Fruit fly (Drosophila melanogaster) S2 (cell line): ENCODE data around the gene CG13097.

ENCODE experiments used
- CG8478 ChIP-seq: fragments of >200 bp; optimal IDR thresholded peaks from 2 replicates; lab custom pipeline; 2018
- CTCF ChIP-seq, 2 experiments: fragments of >200 bp; optimal IDR thresholded peaks; 2 replicates each; lab custom pipeline; 2018

CG13097 gene

DNA sequence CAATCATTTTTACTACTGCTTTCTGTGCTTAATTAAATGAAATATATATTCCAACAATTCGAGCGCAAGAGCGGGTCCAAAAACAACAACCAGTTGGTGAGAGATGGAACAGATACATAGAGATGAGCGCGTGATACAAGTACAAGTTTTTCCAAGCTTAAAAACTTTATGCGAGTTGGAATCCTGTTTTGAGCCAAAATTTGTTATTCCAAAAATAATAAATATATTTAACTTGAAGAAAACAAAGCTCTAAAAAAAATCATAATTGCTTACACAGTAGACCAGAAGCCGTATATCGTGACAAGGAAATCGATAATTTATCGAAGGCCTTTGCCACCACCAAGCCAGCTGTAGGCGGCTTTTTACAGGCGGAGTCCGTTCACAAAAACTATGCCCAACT is at the start of gene CG13097, which contains the start of gene PIG-U:
Gene CG13097, minus strand, starts transcription at position 121 of the 400 bp plus-strand sequence.
Gene PIG-U, plus strand, starts transcription at position 349 of the 400 bp plus-strand sequence.
- no peak for TF ChIP-seq CG8478 (lab: Kevin White, UChicago)

DNA sequence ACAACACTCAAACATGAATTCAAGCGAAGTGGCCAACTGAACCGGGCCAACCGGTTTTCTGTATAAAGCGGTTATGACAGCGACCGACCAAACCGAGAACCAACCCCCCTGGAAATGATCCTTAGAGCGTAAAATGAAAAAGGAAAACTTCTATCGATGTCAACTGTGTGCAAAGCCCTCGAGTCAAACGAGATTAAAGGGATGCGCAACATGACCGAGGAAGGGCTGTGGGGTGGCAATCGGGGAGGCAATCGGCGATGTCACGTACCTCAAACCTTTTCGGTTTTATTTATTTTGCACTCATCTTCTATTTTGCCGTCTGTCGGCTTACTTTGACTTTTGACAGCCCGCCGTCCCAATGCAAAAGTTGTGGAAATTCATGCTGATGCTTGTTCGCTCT is 41.5 kb upstream of the CG13097 start:
- TF ChIP-seq CTCF (optimal IDR thresholded peaks at IDR 0.05; lab: Kevin White, UChicago) (no peak), CG8478 (lab: Kevin White, UChicago) (no peak)

DNA sequence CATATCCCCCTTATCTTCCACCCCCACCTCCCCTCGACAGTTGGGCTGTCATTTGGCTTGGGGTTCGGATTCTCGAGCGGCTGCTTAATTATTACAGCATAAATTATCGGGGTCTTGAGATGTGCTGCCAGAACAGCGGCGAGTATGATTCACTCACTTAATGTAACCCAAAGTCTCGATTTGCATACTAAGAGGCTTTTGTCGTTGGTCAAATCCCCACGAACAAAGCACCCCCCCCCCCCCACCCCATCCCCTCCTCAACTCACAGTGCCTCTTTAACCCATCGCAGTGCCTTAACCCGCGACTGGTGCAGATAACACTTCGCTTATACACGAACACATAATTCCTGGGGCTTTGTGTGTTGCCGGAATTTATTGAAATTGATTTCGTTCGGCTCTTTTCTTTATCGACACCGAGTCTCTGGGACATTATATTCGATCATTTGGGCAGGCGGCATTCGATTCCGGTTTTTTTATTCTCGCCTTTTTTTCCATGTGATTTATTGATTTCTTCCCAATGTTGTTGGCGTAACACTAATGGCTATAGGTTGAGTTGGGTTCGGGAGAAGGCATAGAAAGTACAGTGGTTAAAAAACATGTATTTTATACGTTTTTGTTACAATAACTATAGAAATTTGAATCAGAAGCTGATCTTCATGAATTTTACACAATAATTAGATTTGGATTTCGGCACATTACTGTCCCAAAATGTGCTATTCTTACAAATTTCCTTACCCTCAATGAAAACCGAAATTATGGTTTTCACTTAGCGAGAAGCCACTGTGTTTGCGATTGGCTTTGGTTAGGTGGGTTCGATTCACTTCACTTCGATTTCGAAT is 39.3 kb upstream of the CG13097 start:
- TF ChIP-seq CTCF (optimal IDR thresholded peaks at IDR 0.05; lab: Kevin White, UChicago) (no peak), CG8478 (lab: Kevin White, UChicago) (no peak)

DNA sequence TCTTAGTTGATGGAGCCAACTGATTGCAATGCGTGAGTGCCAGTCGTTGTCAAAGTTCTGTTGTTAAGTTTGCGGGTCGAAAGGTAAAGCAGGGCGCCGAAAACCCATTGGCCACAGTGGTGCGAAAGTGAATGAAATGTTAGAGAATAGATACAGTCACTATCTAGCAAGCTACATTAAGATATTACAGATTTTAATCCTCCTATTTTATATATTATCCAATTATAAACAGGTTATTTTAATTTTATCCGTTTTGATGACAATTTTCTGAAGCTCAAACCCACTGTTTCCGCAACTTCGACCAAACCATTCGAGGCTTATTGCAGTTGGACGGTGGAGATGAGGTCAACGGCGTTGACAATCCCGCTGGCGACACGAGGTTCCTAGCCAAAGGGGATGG is 37.8 kb upstream of the CG13097 start:
- no peak for TF ChIP-seq CTCF (optimal IDR thresholded peaks at IDR 0.05; lab: Kevin White, UChicago)
- no peak for TF ChIP-seq CG8478 (lab: Kevin White, UChicago)

DNA sequence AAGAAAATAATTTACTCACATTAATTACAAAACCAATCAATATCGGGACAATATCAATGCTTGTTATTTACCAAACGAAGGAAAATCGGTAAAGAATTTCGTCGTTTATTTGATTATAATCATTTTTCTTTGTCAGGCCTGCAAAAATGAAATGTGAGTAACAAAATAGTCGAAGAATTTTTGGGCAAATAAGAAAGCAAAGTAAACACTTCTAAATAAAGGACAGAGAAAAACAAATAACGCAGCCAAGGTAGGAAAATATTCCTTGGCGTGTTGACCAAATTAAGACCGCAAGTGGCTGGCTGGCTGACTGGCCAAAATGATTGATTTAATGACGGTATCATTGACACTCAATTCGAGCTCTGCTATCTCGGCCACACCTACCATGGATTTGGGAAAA is 33.5 kb upstream of the CG13097 start:
- TF ChIP-seq CG8478 (lab: Kevin White, UChicago) (no peak), CTCF (optimal IDR thresholded peaks at IDR 0.05; lab: Kevin White, UChicago) (no peak)

DNA sequence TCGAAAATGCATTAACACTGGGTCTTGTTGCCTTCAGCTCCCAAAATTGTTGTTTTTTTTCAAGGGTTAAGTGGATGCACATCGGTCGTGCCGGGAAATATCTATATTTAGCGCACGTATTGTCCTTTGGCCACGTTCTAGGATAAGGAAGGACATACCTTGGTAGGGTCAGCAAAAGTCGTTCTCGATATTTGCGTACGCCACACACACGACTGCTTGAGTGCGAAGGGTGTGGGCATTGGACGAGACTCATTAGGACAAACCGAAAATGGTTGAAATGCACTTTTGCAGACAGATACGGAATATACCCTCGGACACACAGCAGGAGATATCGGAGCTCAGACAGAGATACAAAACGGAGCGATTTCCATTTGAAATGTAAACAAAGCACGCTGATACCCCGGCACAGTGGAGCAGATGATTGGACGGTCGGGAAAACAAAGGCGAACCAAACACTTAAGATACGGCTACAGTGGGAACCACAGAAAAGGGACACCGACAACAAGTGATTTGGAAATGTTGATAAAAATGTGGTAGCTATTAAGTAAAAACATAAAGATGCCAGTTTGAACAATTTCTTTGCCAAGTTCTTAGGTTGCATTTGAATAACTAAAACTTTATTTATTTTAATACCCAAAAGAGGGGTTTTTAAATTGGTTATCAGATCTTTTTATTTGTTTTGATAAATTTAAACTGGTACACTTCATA is 30.9 kb upstream of the CG13097 start:
- no peak for TF ChIP-seq CTCF (optimal IDR thresholded peaks at IDR 0.05; lab: Kevin White, UChicago)
- TF ChIP-seq CG8478 (lab: Kevin White, UChicago), result no peak

DNA sequence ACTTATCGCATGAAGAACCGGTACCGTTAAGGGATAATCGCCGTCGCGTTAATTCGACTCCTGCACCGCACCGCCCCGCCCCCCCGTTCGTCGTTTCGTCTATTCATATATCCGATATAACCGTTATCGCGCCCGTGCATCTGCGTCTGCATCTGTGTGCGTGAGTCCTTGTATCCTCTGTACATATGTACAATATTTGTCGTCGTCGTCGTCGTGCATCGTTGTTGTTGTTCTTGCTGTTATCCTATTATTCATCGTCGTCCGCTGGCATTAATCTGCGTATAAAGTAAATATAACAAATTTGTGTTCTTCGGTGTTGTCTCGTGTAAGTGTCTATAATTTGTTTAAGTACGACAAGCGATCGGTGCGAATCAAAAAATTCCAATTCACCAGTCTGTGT is 30.0 kb upstream of the CG13097 start:
- TF ChIP-seq CG8478 (lab: Kevin White, UChicago), result no peak
- no peak for TF ChIP-seq CTCF (optimal IDR thresholded peaks at IDR 0.05; lab: Kevin White, UChicago)

DNA sequence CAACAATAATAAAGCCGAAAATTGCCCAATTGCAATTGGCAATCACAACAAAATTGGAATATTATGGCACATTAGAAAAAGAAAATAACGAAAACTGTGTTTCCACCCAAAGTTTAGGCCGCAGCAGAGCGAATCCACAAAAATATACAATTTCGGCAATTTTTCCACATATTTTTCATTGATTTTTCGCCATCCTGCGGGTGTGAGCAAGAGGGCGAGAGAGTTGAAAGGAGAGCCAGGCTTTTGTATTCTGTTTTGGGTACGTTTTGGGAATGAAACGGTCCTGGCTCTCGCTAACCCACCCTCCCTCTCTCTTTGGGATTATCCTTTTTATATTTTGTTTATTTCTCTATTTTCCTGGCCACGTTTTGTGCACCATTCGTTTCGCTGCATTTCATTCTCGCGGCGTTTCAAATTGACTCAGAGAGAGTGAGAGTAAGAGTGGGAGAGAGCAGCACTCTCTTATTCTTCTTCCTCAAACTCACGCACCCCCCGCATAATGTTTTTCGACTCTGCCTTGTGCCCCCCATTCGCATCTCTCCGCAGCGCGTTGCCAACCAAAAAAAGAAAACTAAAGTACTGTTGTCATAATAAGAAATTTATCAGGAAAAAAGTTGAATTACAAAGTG is 29.2 kb upstream of the CG13097 start:
- TF ChIP-seq CTCF (optimal IDR thresholded peaks at IDR 0.05; lab: Kevin White, UChicago) (no peak), CG8478 (lab: Kevin White, UChicago) (no peak)

DNA sequence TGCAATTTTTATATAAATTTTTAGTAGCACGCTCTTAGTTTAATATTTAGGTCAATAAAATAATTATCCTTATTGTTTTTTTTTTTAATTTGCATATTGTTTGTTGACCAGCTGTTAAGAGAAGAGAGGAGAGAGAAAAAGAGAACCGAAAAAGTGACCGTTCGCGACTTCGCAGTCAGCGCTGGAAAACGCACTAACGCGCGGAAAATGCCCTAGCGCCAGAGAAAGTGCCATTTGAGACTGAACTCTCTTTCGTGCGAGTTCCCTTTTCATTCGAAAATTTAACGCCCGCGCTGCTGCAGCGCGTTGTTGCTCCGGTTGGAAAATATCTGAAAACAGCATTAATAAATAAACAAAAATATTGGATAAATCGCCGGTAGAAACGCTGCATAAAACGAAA is 28.4 kb upstream of the CG13097 start:
- TF ChIP-seq CG8478 (lab: Kevin White, UChicago) (no peak), CTCF (optimal IDR thresholded peaks at IDR 0.05; lab: Kevin White, UChicago) (peak in 1 of 2 experiments; percentile 18)

DNA sequence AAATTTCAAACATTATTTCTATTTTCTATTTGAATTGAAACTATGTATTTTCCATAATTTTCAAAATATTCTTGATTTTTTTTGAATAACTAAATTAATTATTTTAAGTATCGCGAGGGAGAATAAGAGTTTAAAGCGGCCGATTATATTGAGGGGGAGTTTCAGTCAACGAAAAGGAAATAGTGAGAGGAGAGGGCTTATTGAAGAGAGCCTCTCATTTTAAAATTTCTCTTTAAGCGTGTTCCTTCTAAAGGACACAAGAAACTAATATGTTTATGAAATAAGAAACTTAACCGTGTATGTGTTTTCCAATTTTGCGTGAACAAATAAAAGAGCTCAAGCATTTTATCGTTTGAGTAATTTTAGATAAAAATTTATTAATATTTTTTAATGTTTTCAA is 28.0 kb upstream of the CG13097 start:
- TF ChIP-seq CG8478 (lab: Kevin White, UChicago) (no peak), CTCF (optimal IDR thresholded peaks at IDR 0.05; lab: Kevin White, UChicago) (no peak)

DNA sequence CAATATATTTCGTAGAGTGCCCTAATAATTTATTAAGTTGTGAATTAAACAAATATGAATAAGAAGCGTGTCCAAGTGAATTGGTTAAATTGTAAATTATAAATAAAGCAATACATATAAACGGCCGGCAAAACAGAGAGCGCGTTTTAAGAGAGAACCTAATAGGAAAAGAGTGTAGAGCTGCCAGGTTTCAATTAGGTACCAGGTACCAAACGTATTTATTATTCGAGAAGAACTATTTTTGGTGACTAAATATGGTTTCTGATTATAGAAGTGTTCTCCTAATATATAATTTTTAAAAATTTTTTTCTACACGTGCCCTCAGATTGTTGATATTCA is 27.5 kb upstream of the CG13097 start:
- TF ChIP-seq CG8478 (lab: Kevin White, UChicago) (no peak), CTCF (optimal IDR thresholded peaks at IDR 0.05; lab: Kevin White, UChicago) (no peak)

DNA sequence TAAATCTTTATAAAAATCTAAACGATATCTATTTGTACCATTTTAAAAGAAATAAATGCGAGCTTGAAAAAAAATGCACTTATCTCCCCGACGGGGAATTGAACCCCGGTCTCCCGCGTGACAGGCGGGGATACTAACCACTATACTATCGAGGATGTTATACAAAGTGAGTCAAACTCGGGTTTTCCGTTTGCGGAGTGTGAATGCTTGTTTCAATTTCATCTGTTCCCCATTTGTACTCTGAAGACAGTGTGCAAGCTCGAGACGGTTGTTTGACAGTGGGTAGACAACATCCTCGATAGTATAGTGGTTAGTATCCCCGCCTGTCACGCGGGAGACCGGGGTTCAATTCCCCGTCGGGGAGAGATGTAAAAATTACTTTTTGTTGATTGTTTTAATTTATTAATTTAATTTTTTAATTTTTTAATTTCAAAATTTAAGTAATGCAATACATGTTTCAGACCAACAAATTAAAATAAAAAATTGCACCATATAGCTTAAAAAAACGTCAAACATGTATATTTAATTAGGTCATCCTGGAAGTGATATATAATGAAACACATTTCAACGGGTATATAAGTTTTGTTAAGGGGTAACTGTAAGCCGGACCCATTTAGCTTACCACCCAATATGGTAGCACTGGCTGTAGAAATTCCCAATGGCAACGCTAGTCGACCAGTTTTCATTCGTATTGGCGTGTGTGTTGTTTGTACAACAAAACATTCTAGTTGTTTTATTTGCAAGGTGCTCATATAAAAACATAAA is 27.0 kb upstream of the CG13097 start, which contains the start of gene Sema1a:
Gene Sema1a, plus strand, starts transcription at position 679 of the 765 bp plus-strand sequence.
- no peak for TF ChIP-seq CG8478 (lab: Kevin White, UChicago)
- peak in 1 of 2 experiments; percentile 36 for TF ChIP-seq CTCF (optimal IDR thresholded peaks at IDR 0.05; lab: Kevin White, UChicago)

DNA sequence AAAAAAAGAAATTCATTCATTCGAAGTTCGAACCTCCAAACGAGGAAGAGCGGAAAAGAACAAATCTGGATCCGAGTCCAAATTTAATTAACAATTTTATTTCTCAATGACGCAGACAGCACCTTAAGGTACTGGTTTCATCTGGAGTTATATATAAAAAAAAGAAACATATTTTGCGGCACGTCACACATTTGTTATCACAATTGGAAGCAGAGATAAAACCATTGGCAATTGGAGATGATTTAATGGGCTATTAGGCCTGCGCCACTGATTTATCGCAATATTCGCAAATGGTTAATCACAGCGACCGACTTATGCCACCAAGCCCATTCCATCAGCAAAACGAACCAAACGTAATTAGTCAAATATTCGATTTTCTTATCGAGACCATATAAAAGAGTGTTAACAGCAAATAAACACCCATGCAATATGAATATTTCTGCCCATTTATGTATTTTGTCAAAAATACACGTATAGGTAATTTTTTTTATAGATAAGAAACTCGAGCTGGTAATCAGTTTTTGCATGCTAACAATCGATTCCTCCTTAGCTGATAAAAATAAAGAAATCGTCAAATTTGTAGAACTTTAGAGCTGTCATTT is 23.9 kb upstream of the CG13097 start:
- TF ChIP-seq CG8478 (lab: Kevin White, UChicago) (no peak), CTCF (optimal IDR thresholded peaks at IDR 0.05; lab: Kevin White, UChicago) (no peak)
